Worm (Caenorhabditis elegans): ENCODE results near the gene prp-6.
"Not testable (repeated sequence)": the region's sequence is repeated elsewhere in the genome, so short reads cannot be mapped to it uniquely, and the experiment has no call there.

The prp-6 gene

DNA sequence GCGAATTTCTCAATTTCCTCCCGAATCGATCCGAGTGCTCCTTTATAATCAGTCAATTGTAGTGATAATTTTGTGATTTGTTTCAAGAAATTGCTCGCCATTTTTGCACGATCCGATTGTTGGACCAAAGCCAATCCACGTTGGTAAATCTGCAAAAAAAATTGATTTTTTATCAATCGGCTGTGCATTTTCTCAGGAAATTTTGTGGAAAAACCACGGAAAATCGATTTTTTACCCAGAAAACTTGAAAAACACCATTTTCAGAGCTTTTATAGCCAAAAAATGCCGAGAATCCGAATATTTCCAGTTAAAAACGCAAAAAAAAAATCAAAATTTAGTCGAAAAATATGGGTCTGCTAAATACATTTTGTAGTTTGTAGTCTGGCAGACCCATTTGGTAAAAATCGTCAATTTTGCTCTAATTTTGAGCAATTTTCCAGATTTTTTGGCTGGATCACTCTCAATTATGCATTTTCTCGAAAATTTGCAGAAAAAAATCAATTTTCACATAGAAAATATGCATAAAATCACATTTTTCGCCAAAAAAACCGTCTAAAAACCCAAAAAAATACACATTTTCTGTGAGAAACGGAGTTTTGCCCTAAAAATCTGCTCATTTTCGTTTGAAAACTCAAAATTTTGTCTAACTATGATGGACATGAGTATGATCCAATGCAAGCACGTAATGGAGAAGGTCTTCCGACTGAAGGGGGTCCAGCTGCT is 33.2 kb downstream of the prp-6 start, which contains the start of the genes Y59A8B.25 and ebp-3:
TSS of gene Y59A8B.25 (minus strand) at position 101 of the 723 bp plus-strand sequence.
TSS of gene ebp-3 (plus strand) at position 673 of the 723 bp plus-strand sequence.
- TF ChIP-seq him-1, dao-5, W03F9.2 (tag; optimal IDR thresholded peaks at IDR 0.05): not testable (repeated sequence)

DNA sequence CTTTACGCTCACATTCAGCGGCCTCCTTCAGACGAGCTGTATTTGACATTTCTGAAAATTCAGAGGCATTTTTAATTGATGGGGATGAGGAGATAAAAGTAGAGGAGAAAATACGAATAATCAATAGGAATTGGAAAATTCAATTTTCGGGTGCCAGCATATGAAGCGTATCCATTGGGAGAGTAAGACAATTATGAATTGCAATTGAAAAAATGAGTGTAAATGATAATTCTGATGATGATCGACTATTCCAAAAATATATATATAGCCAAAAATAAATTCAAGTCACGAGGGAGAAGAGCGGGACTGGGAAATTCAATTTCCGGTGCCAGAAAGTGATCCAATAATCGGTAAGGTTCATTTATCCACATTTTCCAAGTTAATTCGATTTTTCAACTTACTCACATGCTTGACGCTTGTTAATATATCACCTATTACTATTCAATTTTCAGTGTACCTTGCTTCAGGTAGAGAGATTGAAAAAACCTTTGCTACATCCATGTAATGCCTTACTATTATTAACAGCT is 44.0 kb downstream of the prp-6 start, which contains the start of gene Y59A8B.8:
TSS of gene Y59A8B.8 (minus strand) at position 51 of the 527 bp plus-strand sequence.
- TF ChIP-seq dao-5 (tag; optimal IDR thresholded peaks at IDR 0.05) (no peak), W03F9.2 (tag; optimal IDR thresholded peaks at IDR 0.05) (no peak), him-1 (tag; optimal IDR thresholded peaks at IDR 0.05) (no peak)

DNA sequence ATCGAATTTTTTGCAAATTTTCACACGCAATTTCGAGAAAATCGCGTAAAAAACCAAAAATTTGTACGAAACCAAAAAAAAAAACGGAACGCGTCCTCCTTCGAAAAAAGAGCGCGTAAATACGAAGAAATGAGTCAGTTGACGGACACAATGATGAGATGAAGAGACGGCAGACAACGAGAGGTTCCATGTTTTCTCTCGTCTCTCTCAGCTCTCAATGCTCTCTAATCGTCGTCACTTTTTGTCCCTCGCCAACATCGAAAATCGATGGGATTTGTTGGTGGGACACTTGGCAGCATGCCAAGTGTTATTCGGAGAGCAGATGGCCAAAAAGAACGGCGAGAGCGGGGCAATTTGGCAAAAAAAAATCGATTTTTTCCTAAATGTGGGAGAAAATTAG is 56.9 kb downstream of the prp-6 start:
- TF ChIP-seq him-1 (tag; optimal IDR thresholded peaks at IDR 0.05) (peak; percentile 2), W03F9.2 (tag; optimal IDR thresholded peaks at IDR 0.05) (peak; percentile 6), dao-5 (tag; optimal IDR thresholded peaks at IDR 0.05) (no peak)

DNA sequence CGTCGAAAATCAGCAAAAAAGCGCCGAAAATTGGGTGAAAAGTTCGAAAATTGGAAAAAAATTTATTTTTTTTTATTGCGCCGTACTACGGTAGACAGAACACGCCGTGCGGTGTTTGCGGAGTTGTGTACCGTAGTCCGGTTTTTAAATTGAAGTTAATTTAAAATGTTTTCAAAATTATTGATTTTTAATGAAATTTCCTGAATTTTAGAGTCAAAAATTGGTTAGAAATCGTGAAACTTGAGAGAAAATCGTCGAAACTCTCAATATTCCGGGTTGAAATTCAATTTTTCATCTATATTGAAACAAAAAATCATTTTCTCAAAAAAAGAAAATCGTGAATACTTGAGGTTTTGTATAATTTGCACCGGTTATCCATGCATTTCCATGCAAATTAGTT is 59.6 kb downstream of the prp-6 start, which contains the start of gene nova-1:
TSS of gene nova-1 (minus strand) at position 101 of the 400 bp plus-strand sequence.
- TF ChIP-seq him-1 (tag; optimal IDR thresholded peaks at IDR 0.05), result no peak
- no peak for TF ChIP-seq dao-5 (tag; optimal IDR thresholded peaks at IDR 0.05)
- TF ChIP-seq W03F9.2 (tag; optimal IDR thresholded peaks at IDR 0.05), result no peak

DNA sequence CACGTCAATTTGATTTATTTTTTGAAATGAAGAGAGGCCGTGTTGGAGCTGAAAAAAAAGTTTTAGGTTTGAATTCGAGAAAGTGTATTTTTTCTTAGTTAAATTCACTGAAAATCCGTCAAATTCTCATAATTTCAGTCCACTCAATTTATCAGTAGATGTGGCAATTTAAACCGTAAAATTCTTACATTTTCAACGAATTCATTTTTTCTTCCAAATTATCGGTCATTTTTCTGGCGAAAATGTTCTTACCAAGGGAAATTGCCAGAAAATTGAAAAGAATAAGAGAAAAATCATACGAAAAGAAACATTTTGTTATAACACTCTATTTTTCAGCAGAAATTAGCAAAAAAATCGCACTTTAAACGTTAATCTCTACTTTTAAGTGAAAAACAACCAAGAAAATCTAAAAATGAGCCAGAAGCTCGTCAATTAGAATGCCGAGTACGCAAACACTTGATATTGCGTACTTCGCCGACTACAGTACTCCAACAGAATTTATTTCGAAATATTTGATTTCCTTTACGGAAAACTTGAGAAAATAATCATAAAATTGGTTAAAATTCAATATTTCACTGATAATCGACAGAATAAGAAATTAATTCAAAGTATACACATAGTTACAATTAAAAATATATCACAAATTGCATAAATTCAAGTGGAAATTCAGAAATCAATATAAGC is 63.0 kb downstream of the prp-6 start, which contains the start of gene fbxa-106:
TSS of gene fbxa-106 (minus strand) at position 51 of the 684 bp plus-strand sequence.
- no peak for TF ChIP-seq W03F9.2 (tag; optimal IDR thresholded peaks at IDR 0.05)
- TF ChIP-seq dao-5 (tag; optimal IDR thresholded peaks at IDR 0.05), result no peak
- no peak for TF ChIP-seq him-1 (tag; optimal IDR thresholded peaks at IDR 0.05)

DNA sequence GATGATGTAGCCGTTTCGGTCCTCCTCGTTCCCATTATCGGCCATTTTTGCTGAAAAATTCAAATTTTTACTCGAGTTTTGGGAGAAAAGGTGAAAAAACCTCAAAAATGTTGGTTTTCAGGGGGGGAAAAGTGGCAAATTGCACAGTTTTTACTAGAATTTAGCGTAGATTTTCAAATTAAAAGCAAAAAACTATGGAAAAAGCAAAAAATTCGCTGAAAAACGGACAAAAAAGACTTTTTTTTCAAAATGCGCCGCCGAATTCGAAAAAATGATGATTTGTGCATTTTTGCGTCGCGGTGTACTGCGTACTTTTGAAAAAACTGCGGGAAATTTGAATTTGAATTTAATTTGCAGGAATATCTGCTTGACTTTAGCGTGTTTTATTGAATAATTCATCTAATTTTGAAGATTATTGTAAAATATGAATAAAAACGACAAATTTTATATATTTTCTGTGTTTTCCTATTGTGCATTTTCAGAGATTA is 63.9 kb downstream of the prp-6 start, which contains the start of gene Y59A8B.12:
TSS of gene Y59A8B.12 (minus strand) at position 51 of the 488 bp plus-strand sequence.
- TF ChIP-seq dao-5 (tag; optimal IDR thresholded peaks at IDR 0.05) (no peak), W03F9.2 (tag; optimal IDR thresholded peaks at IDR 0.05) (no peak), him-1 (tag; optimal IDR thresholded peaks at IDR 0.05) (no peak)

DNA sequence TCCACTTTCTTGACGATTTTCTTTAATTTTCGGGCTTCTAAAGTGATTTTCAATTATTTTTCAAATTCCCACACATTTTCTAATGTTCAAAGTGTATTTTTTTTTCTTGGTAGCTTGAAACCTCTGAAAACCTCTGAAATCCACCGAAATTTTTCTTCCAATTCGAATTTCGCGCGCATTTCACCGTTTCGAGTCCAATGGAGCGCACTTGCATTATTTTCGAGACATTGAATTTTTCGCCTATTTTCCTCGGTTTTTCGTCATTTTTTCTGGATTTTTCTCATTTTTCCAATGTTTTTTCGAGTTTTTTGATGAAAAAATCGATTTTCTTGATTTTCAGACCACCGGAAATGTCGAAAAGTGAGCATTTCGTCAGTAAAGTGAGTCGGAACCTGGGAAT is 64.5 kb downstream of the prp-6 start, which contains the start of gene slr-2:
TSS of gene slr-2 (plus strand) at position 341 of the 400 bp plus-strand sequence.
- TF ChIP-seq dao-5 (tag; optimal IDR thresholded peaks at IDR 0.05), result no peak
- TF ChIP-seq him-1 (tag; optimal IDR thresholded peaks at IDR 0.05), result no peak
- TF ChIP-seq W03F9.2 (tag; optimal IDR thresholded peaks at IDR 0.05), result no peak

DNA sequence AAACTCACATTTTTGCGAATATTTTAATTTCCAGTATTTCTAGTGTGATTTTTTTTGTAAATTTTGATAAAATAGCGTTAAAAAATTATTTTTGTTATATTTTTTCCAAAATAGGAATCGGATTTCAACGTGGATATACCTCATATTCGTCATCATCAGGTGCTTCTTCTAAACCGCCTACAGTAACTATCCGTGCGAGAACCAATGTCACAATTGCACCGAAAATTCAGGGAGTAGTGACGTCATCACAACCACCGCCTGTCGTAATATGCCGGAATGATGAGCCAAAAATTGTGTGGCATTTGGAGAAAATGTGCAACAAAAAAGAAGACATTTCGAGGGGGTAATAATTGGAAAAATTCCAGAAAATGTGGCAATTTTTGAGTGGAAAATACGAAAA is 68.9 kb downstream of the prp-6 start:
- no peak for TF ChIP-seq dao-5 (tag; optimal IDR thresholded peaks at IDR 0.05)
- no peak for TF ChIP-seq W03F9.2 (tag; optimal IDR thresholded peaks at IDR 0.05)
- no peak for TF ChIP-seq him-1 (tag; optimal IDR thresholded peaks at IDR 0.05)
